Worm (Caenorhabditis elegans) whole organism, L1 larva: Measurements from ENCODE around the gene slc-25A26.

Source experiments
- ama-1 ChIP-seq: fragments of 150-350 bp; optimal IDR thresholded peaks from 2 replicates; lab custom pipeline; 2014
- blmp-1 ChIP-seq: fragments of 150-350 bp; optimal IDR thresholded peaks from 2 replicates; lab custom pipeline; 2014; ENCODE audit warnings: missing biosample characterization, missing genetic modification characterization
- efl-3 ChIP-seq: fragments of 200-800 bp; sonication (Bioruptor generic); optimal IDR thresholded peaks from 2 replicates; lab custom pipeline; 2018; ENCODE audit warnings: mild to moderate bottlenecking, missing genetic modification characterization, missing compliant biosample characterization
- lin-35 ChIP-seq, 2 experiments: fragments of 150-350 bp; optimal IDR thresholded peaks; 2 replicates each; lab custom pipeline; 2014; ENCODE audit warnings: missing biosample characterization in 2 of 2, missing genetic modification characterization in 2 of 2, missing genetic modification reagents in 2 of 2
- lin-39 ChIP-seq: fragments of 150-350 bp; optimal IDR thresholded peaks from 2 replicates; lab custom pipeline; 2014; ENCODE audit warnings: missing biosample characterization, missing genetic modification reagents, missing genetic modification characterization
- nhr-76 ChIP-seq: sonication (generic microtip); optimal IDR thresholded peaks from 2 replicates; lab custom pipeline; 2017; ENCODE audit warnings: missing biosample characterization, missing genetic modification characterization
- nhr-77 ChIP-seq: fragments of 150-350 bp; optimal IDR thresholded peaks from 2 replicates; lab custom pipeline; 2014; ENCODE audit warnings: missing biosample characterization, missing genetic modification characterization
- nhr-90 ChIP-seq: sonication (generic microtip); optimal IDR thresholded peaks from 2 replicates; lab custom pipeline; 2016; ENCODE audit warnings: mild to moderate bottlenecking, missing genetic modification characterization, missing compliant biosample characterization; ENCODE audit not compliant: poor library complexity
- pag-3 ChIP-seq: sonication (generic microtip); optimal IDR thresholded peaks from 2 replicates; lab custom pipeline; 2017; ENCODE audit warnings: missing genetic modification characterization, mild to moderate bottlenecking, missing compliant biosample characterization, antibody characterized with exemption, borderline replicate concordance; ENCODE audit not compliant: insufficient read depth
- snpc-4 ChIP-seq: fragments of 150-350 bp; optimal IDR thresholded peaks from 2 replicates; lab custom pipeline; 2014; ENCODE audit warnings: missing biosample characterization, missing genetic modification characterization
- sup-37 ChIP-seq: fragments of 200-800 bp; sonication (Bioruptor generic); optimal IDR thresholded peaks from 2 replicates; lab custom pipeline; 2018; ENCODE audit warnings: mild to moderate bottlenecking, missing genetic modification characterization, missing compliant biosample characterization
- ztf-11 ChIP-seq, 2 experiments: sonication (generic microtip); optimal IDR thresholded peaks; 2 replicates each; lab custom pipeline; 2016 to 2017; ENCODE audit warnings: missing genetic modification characterization in 2 of 2, missing biosample characterization in 1 of 2, missing compliant biosample characterization in 1 of 2

- no peak for TF ChIP-seq blmp-1 (tag; lab: Kevin White, UChicago)
- no peak for TF ChIP-seq sup-37 (GFP tag; lab: Kevin White, UChicago)
- no peak for TF ChIP-seq nhr-76 (tag; lab: Kevin White, UChicago)
- no peak for TF ChIP-seq lin-39
- TF ChIP-seq ztf-11 (tag; optimal IDR thresholded peaks at IDR 0.05; lab: Kevin White, UChicago): no peak
- TF ChIP-seq ama-1 (lab: Kevin White, UChicago): no peak
- TF ChIP-seq snpc-4 (tag; lab: Kevin White, UChicago): no peak
- no peak for TF ChIP-seq nhr-90
- no peak for TF ChIP-seq efl-3 (GFP tag; lab: Kevin White, UChicago)
- no peak for TF ChIP-seq nhr-77
- TF ChIP-seq pag-3 (tag; lab: Kevin White, UChicago): no peak
- no peak for TF ChIP-seq lin-35 (GFP tag; optimal IDR thresholded peaks at IDR 0.05; lab: Kevin White, UChicago)
These were observed 11.5 kb upstream of the slc-25A26 start, which contains the start of gene rap-1 for ce11 chrIV:8918790-8919189.
